Fruit fly (Drosophila melanogaster): ENCODE data around the gene nwk.

DNA sequence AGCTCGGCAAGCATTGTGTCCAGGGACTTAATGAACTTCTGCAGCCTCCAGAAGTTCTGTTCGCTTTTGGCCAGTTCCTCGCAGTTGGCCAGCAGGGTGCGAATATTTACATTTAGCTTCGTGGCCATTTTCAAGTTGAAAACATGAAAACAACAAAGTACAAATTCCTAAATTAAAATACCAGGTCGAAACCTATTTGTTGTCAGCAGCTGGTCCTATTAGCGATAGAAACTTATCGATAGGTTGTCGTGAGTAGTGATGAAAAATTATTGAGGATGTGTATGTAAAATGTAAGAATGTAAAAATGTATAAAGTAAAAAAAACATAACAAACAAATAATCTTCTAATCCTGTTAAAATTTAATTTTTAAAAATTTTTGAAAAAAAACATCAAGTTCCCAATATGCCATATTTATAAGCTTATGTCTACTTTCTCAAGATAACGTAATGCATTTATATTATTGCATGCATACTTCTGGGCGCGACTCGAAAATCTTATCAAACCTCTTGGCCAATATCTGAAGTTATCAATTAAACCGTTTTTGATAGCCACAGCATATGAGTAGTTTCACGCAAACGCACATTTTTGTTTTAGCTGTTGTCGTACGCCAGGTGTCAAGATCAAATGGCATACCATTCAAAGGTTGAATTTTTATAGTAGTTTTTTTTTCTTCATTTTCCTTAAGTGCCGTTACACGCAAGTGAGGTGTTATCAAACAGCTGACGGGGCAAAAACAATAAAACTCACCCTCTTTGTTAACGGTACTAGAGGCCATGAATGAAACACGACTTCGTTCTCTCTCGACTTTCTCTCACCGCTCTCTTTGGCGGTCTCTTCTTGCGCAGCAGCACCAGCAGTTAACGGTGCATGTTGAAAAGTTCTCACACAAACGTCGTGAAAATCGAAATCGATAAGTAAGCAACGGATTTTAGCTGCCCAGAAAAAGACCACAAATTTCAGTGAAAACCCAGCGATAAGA lies at the start of gene nwk, which contains the start of gene Use1:
- no peak for TF ChIP-seq CG1620 (GFP tag; optimal IDR thresholded peaks at IDR 0.05)
- peak; percentile 20 for TF ChIP-seq bab1 (GFP tag; optimal IDR thresholded peaks at IDR 0.05)
- no peak for TF ChIP-seq CG12768 (GFP tag; optimal IDR thresholded peaks at IDR 0.05)

Measured in whole organism, adult.